Fruit fly (Drosophila melanogaster) whole organism, embryonic: ENCODE measurements around the gene yrt.

Experiments used
- BtbVII ChIP-seq: fragments of 200-800 bp; sonication (Bioruptor generic); optimal IDR thresholded peaks from 3 replicates; lab custom pipeline; 2017; ENCODE audit warnings: missing biosample characterization, mild to moderate bottlenecking, missing genetic modification characterization
- CG10209 ChIP-seq: fragments of 200-800 bp; sonication (Bioruptor generic); optimal IDR thresholded peaks from 3 replicates; lab custom pipeline; 2017; ENCODE audit warnings: missing biosample characterization, mild to moderate bottlenecking, missing genetic modification characterization, missing genetic modification reagents
- CG10366 ChIP-seq: fragments of 200-800 bp; sonication (Bioruptor generic); IDR thresholded peaks from 2 replicates; pipeline ENCODE4 v1.3.6; 2022; ENCODE audit warnings: missing biosample characterization, missing genetic modification characterization
- CG10979 ChIP-seq: fragments of 200-800 bp; sonication (Bioruptor generic); optimal IDR thresholded peaks from 2 replicates; lab custom pipeline; 2018; ENCODE audit warnings: missing biosample characterization, mild to moderate bottlenecking, missing genetic modification characterization, moderate library complexity
- CG11456 ChIP-seq: fragments of 200-800 bp; sonication (Bioruptor generic); IDR thresholded peaks from 3 replicates; pipeline ENCODE4 v1.3.6; 2022; ENCODE audit warnings: missing biosample characterization, missing genetic modification characterization
- CG13424 ChIP-seq: fragments of 200-800 bp; sonication (Bioruptor generic); optimal IDR thresholded peaks from 2 replicates; lab custom pipeline; 2019; ENCODE audit warnings: missing biosample characterization, mild to moderate bottlenecking, missing genetic modification characterization, moderate library complexity
- CG15073 ChIP-seq: fragments of 200-800 bp; sonication (Bioruptor generic); optimal IDR thresholded peaks from 2 replicates; lab custom pipeline; 2016; ENCODE audit warnings: missing biosample characterization, missing genetic modification characterization
- CG15269 ChIP-seq: fragments of 200-800 bp; sonication (Bioruptor generic); optimal IDR thresholded peaks from 2 replicates; lab custom pipeline; 2018; ENCODE audit warnings: missing biosample characterization, mild to moderate bottlenecking, missing genetic modification characterization, moderate library complexity
- CG15696 ChIP-seq: fragments of 200-800 bp; sonication (Bioruptor generic); optimal IDR thresholded peaks from 2 replicates; lab custom pipeline; 2019; ENCODE audit warnings: missing biosample characterization, mild to moderate bottlenecking, missing genetic modification characterization, moderate library complexity
- CG2116 ChIP-seq: fragments of 200-800 bp; sonication (Bioruptor generic); optimal IDR thresholded peaks from 3 replicates; lab custom pipeline; 2018; ENCODE audit warnings: missing biosample characterization, mild to moderate bottlenecking, missing genetic modification characterization
- CG2678 ChIP-seq: fragments of 200-800 bp; sonication (Bioruptor generic); optimal IDR thresholded peaks from 3 replicates; lab custom pipeline; 2019; ENCODE audit warnings: missing biosample characterization, mild to moderate bottlenecking, missing genetic modification characterization, moderate library complexity
- CG2712 ChIP-seq: fragments of 200-800 bp; optimal IDR thresholded peaks from 3 replicates; lab custom pipeline; 2019; ENCODE audit warnings: missing biosample characterization, mild to moderate bottlenecking, missing genetic modification characterization, moderate library complexity
- CG3065 ChIP-seq: fragments of 200-800 bp; sonication (Bioruptor generic); optimal IDR thresholded peaks from 2 replicates; lab custom pipeline; 2016; ENCODE audit warnings: missing biosample characterization, missing genetic modification characterization
- CG31441 ChIP-seq: fragments of 200-800 bp; sonication (Bioruptor generic); IDR thresholded peaks from 2 replicates; pipeline ENCODE4 v1.3.6; 2022; ENCODE audit warnings: missing biosample characterization, missing genetic modification characterization
- CG33557 ChIP-seq: fragments of 200-800 bp; sonication (Bioruptor generic); optimal IDR thresholded peaks from 2 replicates; lab custom pipeline; 2019; ENCODE audit warnings: missing biosample characterization, mild to moderate bottlenecking, missing genetic modification characterization, moderate library complexity
- CG4617 ChIP-seq: fragments of 200-800 bp; sonication (Bioruptor generic); optimal IDR thresholded peaks from 3 replicates; lab custom pipeline; 2016; ENCODE audit warnings: missing biosample characterization, missing genetic modification characterization, borderline replicate concordance
- CG4730 ChIP-seq: fragments of 200-800 bp; sonication (Bioruptor generic); IDR thresholded peaks from 2 replicates; pipeline ENCODE4 v1.3.6; 2022; ENCODE audit warnings: missing biosample characterization, missing genetic modification characterization
- CG6854 ChIP-seq: fragments of 200-800 bp; sonication (Bioruptor generic); optimal IDR thresholded peaks from 3 replicates; lab custom pipeline; 2017; ENCODE audit warnings: missing biosample characterization, mild to moderate bottlenecking, missing genetic modification characterization
- CG7839 ChIP-seq: fragments of 200-800 bp; sonication (Bioruptor generic); optimal IDR thresholded peaks from 3 replicates; lab custom pipeline; 2018; ENCODE audit warnings: missing biosample characterization, mild to moderate bottlenecking, missing genetic modification characterization, moderate library complexity
- CG7987 ChIP-seq: fragments of 200-800 bp; sonication (Bioruptor generic); optimal IDR thresholded peaks from 2 replicates; lab custom pipeline; 2018; ENCODE audit warnings: missing biosample characterization, mild to moderate bottlenecking, missing genetic modification characterization, moderate library complexity
- CG8281 ChIP-seq: fragments of 200-800 bp; sonication (Bioruptor generic); optimal IDR thresholded peaks from 2 replicates; lab custom pipeline; 2018; ENCODE audit warnings: missing biosample characterization, mild to moderate bottlenecking, missing genetic modification characterization, moderate library complexity
- CG8478 ChIP-seq: fragments of >200 bp; optimal IDR thresholded peaks from 2 replicates; lab custom pipeline; 2018
- CG8924 ChIP-seq: fragments of 200-800 bp; optimal IDR thresholded peaks from 3 replicates; lab custom pipeline; 2019; ENCODE audit warnings: missing biosample characterization, mild to moderate bottlenecking, missing genetic modification characterization, moderate library complexity
- Chrac-16 ChIP-seq: fragments of 200-800 bp; sonication (Bioruptor generic); optimal IDR thresholded peaks from 3 replicates; lab custom pipeline; 2016; ENCODE audit warnings: missing biosample characterization, missing genetic modification characterization
- CoRest ChIP-seq: fragments of 200-800 bp; sonication (Bioruptor generic); optimal IDR thresholded peaks from 3 replicates; lab custom pipeline; 2018; ENCODE audit warnings: missing biosample characterization, mild to moderate bottlenecking, missing genetic modification characterization, moderate library complexity
- Dad ChIP-seq: fragments of 200-800 bp; sonication (Bioruptor generic); optimal IDR thresholded peaks from 3 replicates; lab custom pipeline; 2016; ENCODE audit warnings: missing biosample characterization, missing genetic modification characterization
- Dbx ChIP-seq: fragments of 200-800 bp; sonication (Bioruptor generic); IDR thresholded peaks from 3 replicates; pipeline ENCODE4 v1.3.6; 2022; ENCODE audit warnings: missing biosample characterization, missing genetic modification characterization
- Drgx ChIP-seq: fragments of 200-800 bp; sonication (Bioruptor generic); IDR thresholded peaks from 2 replicates; pipeline ENCODE4 v1.3.6; 2022; ENCODE audit warnings: missing biosample characterization, missing genetic modification characterization
- H2.0 ChIP-seq: fragments of 200-800 bp; sonication (Bioruptor generic); IDR thresholded peaks from 2 replicates; pipeline ENCODE4 v1.3.6; 2022; ENCODE audit warnings: missing biosample characterization, missing genetic modification characterization
- Hr51 ChIP-seq, 2 experiments: fragments of 200-800 bp; sonication (Bioruptor generic); optimal IDR thresholded peaks; 2 replicates in 1 of 2; 3 replicates in 1 of 2; lab custom pipeline; 2016 to 2018; ENCODE audit warnings: missing biosample characterization in 2 of 2, missing genetic modification characterization in 2 of 2, mild to moderate bottlenecking in 1 of 2, moderate library complexity in 1 of 2
- Jarid2 ChIP-seq: fragments of 200-800 bp; sonication (Bioruptor generic); optimal IDR thresholded peaks from 3 replicates; lab custom pipeline; 2017; ENCODE audit warnings: mild to moderate bottlenecking, missing biosample characterization, missing genetic modification reagents, missing genetic modification characterization
- NFAT ChIP-seq: fragments of 200-800 bp; sonication (Bioruptor generic); IDR thresholded peaks from 2 replicates; pipeline ENCODE4 v1.3.6; 2022; ENCODE audit warnings: missing biosample characterization, missing genetic modification characterization
- Six4 ChIP-seq: fragments of 200-800 bp; sonication (Bioruptor generic); optimal IDR thresholded peaks from 2 replicates; lab custom pipeline; 2016; ENCODE audit warnings: missing biosample characterization, missing genetic modification characterization
- Usf ChIP-seq: fragments of 200-800 bp; sonication (Bioruptor generic); optimal IDR thresholded peaks from 2 replicates; lab custom pipeline; 2017; ENCODE audit warnings: missing genotype, missing biosample characterization, missing genetic modification characterization
- Xrp1 ChIP-seq: fragments of 200-800 bp; sonication (Bioruptor generic); IDR thresholded peaks from 2 replicates; pipeline ENCODE4 v1.3.6; 2022; ENCODE audit warnings: missing biosample characterization, missing genetic modification characterization
- ase ChIP-seq: fragments of 200-800 bp; sonication (Bioruptor generic); IDR thresholded peaks from 3 replicates; pipeline ENCODE4 v1.3.6; 2022; ENCODE audit warnings: missing biosample characterization, missing genetic modification characterization
- cas ChIP-seq: fragments of 200-800 bp; sonication (Bioruptor generic); IDR thresholded peaks from 2 replicates; pipeline ENCODE4 v1.3.6; 2022; ENCODE audit warnings: missing biosample characterization, missing genetic modification characterization
- cg ChIP-seq: fragments of 200-800 bp; sonication (Bioruptor generic); optimal IDR thresholded peaks from 3 replicates; lab custom pipeline; 2019; ENCODE audit warnings: missing biosample characterization, mild to moderate bottlenecking, missing genetic modification characterization, moderate library complexity
- chinmo ChIP-seq: fragments of 200-800 bp; sonication (Bioruptor generic); IDR thresholded peaks from 4 replicates; pipeline ENCODE4 v1.3.6; 2022; ENCODE audit warnings: missing biosample characterization, missing genetic modification characterization; ENCODE audit not compliant: partially characterized antibody
- croc ChIP-seq: fragments of 200-800 bp; sonication (Bioruptor generic); conservative IDR thresholded peaks from 3 replicates; pipeline ENCODE4 v1.3.6; 2022; ENCODE audit warnings: missing biosample characterization, missing genetic modification characterization
- emc ChIP-seq: fragments of 200-800 bp; sonication (Bioruptor generic); optimal IDR thresholded peaks from 2 replicates; lab custom pipeline; 2016; ENCODE audit warnings: missing biosample characterization, missing genetic modification characterization
- ems ChIP-seq: fragments of 200-800 bp; sonication (Bioruptor generic); optimal IDR thresholded peaks from 3 replicates; lab custom pipeline; 2016; ENCODE audit warnings: missing biosample characterization, missing genetic modification characterization
- fd102C ChIP-seq: fragments of 200-800 bp; sonication (Bioruptor generic); optimal IDR thresholded peaks from 2 replicates; lab custom pipeline; 2018; ENCODE audit warnings: missing biosample characterization, mild to moderate bottlenecking, missing genetic modification characterization, moderate library complexity
- h ChIP-seq: fragments of >200 bp; optimal IDR thresholded peaks from 2 replicates; lab custom pipeline; 2017
- lab ChIP-seq: fragments of 200-800 bp; sonication (Bioruptor generic); optimal IDR thresholded peaks from 3 replicates; lab custom pipeline; 2017; ENCODE audit warnings: missing biosample characterization, missing genetic modification characterization, mild to moderate bottlenecking, moderate library complexity, missing genetic modification reagents
- nerfin-1 ChIP-seq: fragments of 200-800 bp; sonication (Bioruptor generic); optimal IDR thresholded peaks from 3 replicates; lab custom pipeline; 2019; ENCODE audit warnings: missing biosample characterization, mild to moderate bottlenecking, missing genetic modification characterization, moderate library complexity
- onecut ChIP-seq: fragments of 200-800 bp; sonication (Bioruptor generic); IDR thresholded peaks from 2 replicates; pipeline ENCODE4 v1.3.6; 2022; ENCODE audit warnings: missing biosample characterization, missing genetic modification characterization
- sens-2 ChIP-seq: fragments of 200-800 bp; sonication (Bioruptor generic); IDR thresholded peaks from 2 replicates; pipeline ENCODE4 v1.3.6; 2022; ENCODE audit warnings: missing biosample characterization, missing genetic modification characterization
- sug ChIP-seq: fragments of 200-800 bp; optimal IDR thresholded peaks from 2 replicates; lab custom pipeline; 2019; ENCODE audit warnings: missing biosample characterization, mild to moderate bottlenecking, missing genetic modification characterization, moderate library complexity
- vvl ChIP-seq: fragments of 200-800 bp; sonication (Bioruptor generic); IDR thresholded peaks from 2 replicates; pipeline ENCODE4 v1.3.6; 2022; ENCODE audit warnings: missing biosample characterization, missing genetic modification characterization

The yrt gene

dm6 chr3R:13425470-13426033 lies 9.2 kb downstream of the yrt start, which contains the start of gene Act87E (continued):
- TF ChIP-seq CG8478 (lab: Kevin White, UChicago) (no peak), CG15073 (GFP tag; lab: Kevin White, UChicago) (no peak), Jarid2 (GFP tag; lab: Kevin White, UChicago) (no peak), CG10979 (peak; percentile 89), CG2712 (peak; percentile 87), CG11456 (no peak), Drgx (GFP tag; lab: Robert Waterston, UW) (peak; percentile 13; the same call in 1 of the 2 replicates), onecut (GFP tag; lab: Robert Waterston, UW) (no peak), NFAT (no peak), Xrp1 (GFP tag; lab: Robert Waterston, UW) (peak; percentile 64), Six4 (GFP tag; lab: Kevin White, UChicago) (peak; percentile 40), CG31441 (peak; percentile 89), CG8281 (peak; percentile 34), ase (no peak), cg (GFP tag; lab: Kevin White, UChicago) (peak; percentile 38), CG2678 (tag; lab: Kevin White, UChicago) (peak; percentile 87), fd102C (GFP tag; lab: Kevin White, UChicago) (no peak), BtbVII (GFP tag; lab: Kevin White, UChicago) (peak; percentile 36), ems (GFP tag; lab: Kevin White, UChicago) (no peak), CG10209 (GFP tag; lab: Kevin White, UChicago) (peak; percentile 54), CG10366 (0 out of 2 replicates have a peak, but pooled peaks have one; percentile 32), Usf (GFP tag; lab: Kevin White, UChicago) (peak; percentile 26), sug (tag; lab: Kevin White, UChicago) (peak; percentile 47), nerfin-1 (tag; lab: Kevin White, UChicago) (peak; percentile 73), CG4617 (GFP tag; lab: Kevin White, UChicago) (no peak), emc (no peak), Dad (no peak), Hr51 (GFP tag; optimal IDR thresholded peaks at IDR 0.05; lab: Kevin White, UChicago) (peak in 1 of 2 experiments; percentile 81), CG13424 (tag; lab: Kevin White, UChicago) (peak; percentile 86), CG15269 (peak; percentile 69), Dbx (GFP tag; lab: Robert Waterston, UW) (peak; percentile 41; the same call in 1 of the 3 replicates), CG8924 (peak; percentile 84), vvl (0 out of 2 replicates have a peak, but pooled peaks have one; percentile 15), CG2116 (GFP tag; lab: Kevin White, UChicago) (peak; percentile 7), CG3065 (no peak), CG4730 (0 out of 2 replicates have a peak, but pooled peaks have one; percentile 19), CG6854 (no peak), H2.0 (GFP tag; lab: Robert Waterston, UW) (peak; percentile 32; the same call in 1 of the 2 replicates), CG7987 (GFP tag; lab: Kevin White, UChicago) (no peak), CG33557 (GFP tag; lab: Kevin White, UChicago) (peak; percentile 69), CG7839 (tag; lab: Kevin White, UChicago) (peak; percentile 78), lab (GFP tag; lab: Kevin White, UChicago) (peak; percentile 46), sens-2 (GFP tag; lab: Robert Waterston, UW) (no peak), h (lab: Kevin White, UChicago) (no peak), cas (GFP tag; lab: Robert Waterston, UW) (no peak), Chrac-16 (no peak), croc (GFP tag; lab: Robert Waterston, UW) (peak; percentile 47; the same call in 1 of the 3 replicates), chinmo (peak; percentile 65; the same call in 2 of the 4 replicates), CoRest (tag; lab: Kevin White, UChicago) (peak; percentile 83), CG15696 (peak; percentile 79)
